Worm (Caenorhabditis elegans): ENCODE results near the gene grd-8.

DNA sequence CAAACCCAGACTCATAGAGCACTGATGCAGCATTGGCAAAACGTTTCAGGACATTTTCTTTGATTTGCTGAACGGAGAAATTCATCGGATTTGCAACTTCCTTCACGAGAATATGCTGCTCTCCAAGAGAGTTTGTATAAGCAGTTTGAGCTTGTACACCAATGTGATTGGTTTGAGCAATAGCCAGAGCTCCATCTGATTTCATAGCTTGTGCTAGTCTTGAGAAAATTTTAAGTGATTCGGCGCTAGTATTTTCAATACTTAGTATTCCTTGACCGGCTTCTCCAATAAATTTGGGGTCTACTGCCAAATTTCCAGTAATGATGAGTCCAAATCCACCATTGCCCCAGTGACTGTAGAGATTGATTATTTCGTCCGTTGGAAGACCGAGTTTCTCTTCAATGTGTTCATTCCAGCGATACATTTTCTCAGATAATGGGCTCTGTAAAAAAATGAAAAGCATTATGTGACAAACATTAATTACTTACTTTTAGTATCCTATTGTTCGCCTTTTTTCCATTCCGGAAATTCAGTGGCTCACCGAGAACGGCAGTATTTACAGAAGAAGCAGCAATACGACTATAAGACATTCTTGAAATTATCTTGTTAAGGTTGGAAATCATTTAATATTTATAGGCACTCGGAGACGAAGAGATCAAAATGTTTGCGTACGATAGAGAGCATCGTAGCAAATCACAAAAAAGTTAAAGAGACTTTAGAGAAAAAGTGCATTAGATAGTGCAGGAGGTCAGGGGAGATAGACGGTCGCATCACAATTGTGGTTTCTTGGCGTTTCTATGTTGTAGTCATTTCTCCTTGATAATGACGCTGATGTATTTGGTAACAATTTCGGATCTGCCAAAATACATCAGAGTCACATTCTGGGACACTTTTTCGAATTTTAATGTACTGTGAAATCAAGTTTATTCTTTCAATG is 32.7 kb upstream of the grd-8 start, which contains the start of gene ZK742.3:
- TF ChIP-seq elt-1 (tag; optimal IDR thresholded peaks at IDR 0.05) (no peak), ztf-1 (GFP tag; conservative IDR thresholded peaks at IDR 0.05) (no peak), mbf-1 (tag; optimal IDR thresholded peaks at IDR 0.05) (no peak), sem-4 (tag; optimal IDR thresholded peaks at IDR 0.05) (no peak), unc-62 (GFP tag; optimal IDR thresholded peaks at IDR 0.05) (no peak), mdl-1 (tag; optimal IDR thresholded peaks at IDR 0.05) (no peak)

All from whole organism, L2 larva.